Worm (Caenorhabditis elegans) whole organism, midembryonic: ENCODE data around the gene F10G7.10.

Source experiments
- T22C8.4 ChIP-seq: fragments of 200-800 bp; sonication (Bioruptor generic); IDR thresholded peaks from 2 replicates; pipeline ENCODE4 v1.3.6; 2022; ENCODE audit warnings: missing genetic modification characterization, missing compliant biosample characterization
- cog-1 ChIP-seq: sonication (generic microtip); optimal IDR thresholded peaks from 2 replicates; lab custom pipeline; 2016; ENCODE audit warnings: missing genetic modification characterization, missing compliant biosample characterization
- flt-1 ChIP-seq: fragments of 200-800 bp; sonication (Bioruptor generic); IDR thresholded peaks from 2 replicates; pipeline ENCODE4 v1.3.6; 2022; ENCODE audit warnings: missing genetic modification characterization, missing compliant biosample characterization
- klf-2 ChIP-seq: fragments of 200-800 bp; sonication (Bioruptor generic); conservative IDR thresholded peaks from 2 replicates; pipeline ENCODE4 v1.3.6; 2022; ENCODE audit warnings: missing genetic modification reagents, missing genetic modification characterization, missing compliant biosample characterization
- med-1 ChIP-seq: sonication (generic microtip); optimal IDR thresholded peaks from 2 replicates; lab custom pipeline; 2017; ENCODE audit warnings: missing genetic modification characterization, mild to moderate bottlenecking, missing compliant biosample characterization, antibody characterized with exemption, missing genetic modification reagents; ENCODE audit not compliant: insufficient read depth
- ref-1 ChIP-seq: fragments of 200-800 bp; sonication (Bioruptor generic); conservative IDR thresholded peaks from 2 replicates; pipeline ENCODE4 v1.3.6; 2022; ENCODE audit warnings: missing genetic modification reagents, missing genetic modification characterization, missing compliant biosample characterization
- tab-1 ChIP-seq: fragments of 200-800 bp; sonication (Bioruptor generic); IDR thresholded peaks from 2 replicates; pipeline ENCODE4 v1.3.6; 2022; ENCODE audit warnings: missing genetic modification characterization, missing compliant biosample characterization
- ztf-23 ChIP-seq: fragments of 200-800 bp; sonication (Bioruptor generic); IDR thresholded peaks from 2 replicates; pipeline ENCODE4 v1.3.6; 2022; ENCODE audit warnings: missing genetic modification reagents, missing genetic modification characterization, missing compliant biosample characterization
- ztf-29 ChIP-seq: fragments of 200-800 bp; sonication (Bioruptor generic); IDR thresholded peaks from 2 replicates; pipeline ENCODE4 v1.3.6; 2022; ENCODE audit warnings: missing genetic modification reagents, missing genetic modification characterization, missing compliant biosample characterization

F10G7.10 gene

ce11 chrII:4703011-4703410 lies 23.1 kb downstream of the F10G7.10 start:
- TF ChIP-seq ref-1 (GFP tag; lab: Robert Waterston, UW), result no peak
- TF ChIP-seq ztf-23, result no peak

ce11 chrII:4701482-4702119 lies 24.5 kb downstream of the F10G7.10 start, which contains the start of gene unc-85:
unc-85 (plus strand) TSS chrII:4702069.
- TF ChIP-seq T22C8.4 (GFP tag; lab: Robert Waterston, UW), result peak; percentile 18; the same call in 1 of the 2 replicates
- TF ChIP-seq flt-1 (GFP tag; lab: Robert Waterston, UW), result peak; percentile 90
- TF ChIP-seq ztf-23, result peak; percentile 90
- peak; percentile 84 for TF ChIP-seq ztf-29
- TF ChIP-seq ref-1 (GFP tag; lab: Robert Waterston, UW), result peak; percentile 57; the same call in 1 of the 2 replicates
- peak; percentile 29 for TF ChIP-seq med-1 (GFP tag; lab: Kevin White, UChicago)
- peak; percentile 71 for TF ChIP-seq klf-2 (GFP tag; lab: Robert Waterston, UW)
- TF ChIP-seq tab-1 (GFP tag; lab: Robert Waterston, UW), result peak; percentile 70; the same call in 1 of the 2 replicates
- peak; percentile 30 for TF ChIP-seq cog-1 (tag; lab: Kevin White, UChicago)

- TF ChIP-seq tab-1 (GFP tag; lab: Robert Waterston, UW) (no peak), ztf-23 (no peak), T22C8.4 (GFP tag; lab: Robert Waterston, UW) (no peak), flt-1 (GFP tag; lab: Robert Waterston, UW) (no peak), klf-2 (GFP tag; lab: Robert Waterston, UW) (no peak), cog-1 (tag; lab: Kevin White, UChicago) (no peak), ztf-29 (no peak)
These were observed 27.7 kb downstream of the F10G7.10 start, which contains the start of the genes rpn-5 and scc-1 for ce11 chrII:4698266-4698771. rpn-5 (minus strand) TSS chrII:4698427. scc-1 (plus strand) TSS chrII:4698721.

ce11 chrII:4696055-4696454 lies 30.0 kb downstream of the F10G7.10 start:
- no peak for TF ChIP-seq med-1 (GFP tag; lab: Kevin White, UChicago)
- no peak for TF ChIP-seq flt-1 (GFP tag; lab: Robert Waterston, UW)
- no peak for TF ChIP-seq cog-1 (tag; lab: Kevin White, UChicago)
- TF ChIP-seq T22C8.4 (GFP tag; lab: Robert Waterston, UW), result no peak
- TF ChIP-seq ref-1 (GFP tag; lab: Robert Waterston, UW), result no peak
- TF ChIP-seq ztf-29, result no peak
- TF ChIP-seq ztf-23, result no peak
- TF ChIP-seq klf-2 (GFP tag; lab: Robert Waterston, UW), result no peak
- TF ChIP-seq tab-1 (GFP tag; lab: Robert Waterston, UW), result no peak

ce11 chrII:4693129-4693528 lies 32.9 kb downstream of the F10G7.10 start, which contains the start of gene F10G7.5:
F10G7.5 (plus strand) TSS chrII:4693414.
- peak; percentile 28 for TF ChIP-seq cog-1 (tag; lab: Kevin White, UChicago)
- no peak for TF ChIP-seq klf-2 (GFP tag; lab: Robert Waterston, UW)

- TF ChIP-seq tab-1 (GFP tag; lab: Robert Waterston, UW), result no peak
- TF ChIP-seq T22C8.4 (GFP tag; lab: Robert Waterston, UW), result no peak
- TF ChIP-seq flt-1 (GFP tag; lab: Robert Waterston, UW), result no peak
- no peak for TF ChIP-seq med-1 (GFP tag; lab: Kevin White, UChicago)
- no peak for TF ChIP-seq cog-1 (tag; lab: Kevin White, UChicago)
- no peak for TF ChIP-seq klf-2 (GFP tag; lab: Robert Waterston, UW)
- no peak for TF ChIP-seq ztf-23
- no peak for TF ChIP-seq ztf-29
- no peak for TF ChIP-seq ref-1 (GFP tag; lab: Robert Waterston, UW)
These were observed 36.6 kb downstream of the F10G7.10 start, which contains the start of gene F10G7.12 for ce11 chrII:4689477-4689876. F10G7.12 (plus strand) TSS chrII:4689777.

- TF ChIP-seq ztf-23 (no peak), ztf-29 (no peak), flt-1 (GFP tag; lab: Robert Waterston, UW) (no peak), tab-1 (GFP tag; lab: Robert Waterston, UW) (no peak), klf-2 (GFP tag; lab: Robert Waterston, UW) (no peak), med-1 (GFP tag; lab: Kevin White, UChicago) (no peak), T22C8.4 (GFP tag; lab: Robert Waterston, UW) (no peak), cog-1 (tag; lab: Kevin White, UChicago) (no peak), ref-1 (GFP tag; lab: Robert Waterston, UW) (no peak)
These were observed 39.1 kb downstream of the F10G7.10 start, which contains the start of gene sre-39 for ce11 chrII:4686941-4687340. sre-39 (plus strand) TSS chrII:4687241.

ce11 chrII:4684852-4685251 lies 41.2 kb downstream of the F10G7.10 start:
- TF ChIP-seq flt-1 (GFP tag; lab: Robert Waterston, UW) (no peak), ztf-29 (no peak), ref-1 (GFP tag; lab: Robert Waterston, UW) (no peak), tab-1 (GFP tag; lab: Robert Waterston, UW) (no peak), T22C8.4 (GFP tag; lab: Robert Waterston, UW) (no peak), med-1 (GFP tag; lab: Kevin White, UChicago) (no peak)

- TF ChIP-seq tab-1 (GFP tag; lab: Robert Waterston, UW) (no peak), klf-2 (GFP tag; lab: Robert Waterston, UW) (no peak), ref-1 (GFP tag; lab: Robert Waterston, UW) (no peak), T22C8.4 (GFP tag; lab: Robert Waterston, UW) (no peak), med-1 (GFP tag; lab: Kevin White, UChicago) (no peak), cog-1 (tag; lab: Kevin White, UChicago) (no peak), ztf-23 (no peak)
These were observed 42.4 kb downstream of the F10G7.10 start, which contains the start of gene sre-40 for ce11 chrII:4683693-4684092. sre-40 (minus strand) TSS chrII:4683793.
